Worm (Caenorhabditis elegans): ENCODE data around the gene ZK637.12.

Gene ZK637.12

DNA sequence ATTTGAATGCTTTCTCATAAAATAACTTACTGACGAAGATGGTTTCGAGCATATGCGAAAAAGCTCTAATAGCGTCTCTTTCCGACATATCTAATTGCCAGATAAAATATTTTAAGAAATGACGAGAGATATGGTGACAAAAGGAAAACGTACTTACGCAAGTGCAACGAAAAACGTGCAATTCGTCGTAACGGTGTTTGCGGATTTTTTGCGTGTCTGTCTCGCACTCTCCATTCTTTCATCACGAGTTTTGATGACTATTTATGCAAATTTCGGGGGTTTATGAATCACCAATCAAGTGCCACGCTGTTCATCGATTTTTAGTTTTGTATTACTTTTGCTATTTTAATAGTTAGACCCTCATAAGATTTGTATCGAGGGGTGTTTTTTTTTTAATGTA, 35.1 kb upstream of the ZK637.12 start, which contains the start of gene ZK637.14 (continued):
- peak; percentile 4 for TF ChIP-seq pax-3 (tag; optimal IDR thresholded peaks at IDR 0.05)
- TF ChIP-seq nhr-71 (tag; optimal IDR thresholded peaks at IDR 0.05) = peak; percentile 67
- TF ChIP-seq blmp-1 (tag; optimal IDR thresholded peaks at IDR 0.05) = no peak
- no peak for TF ChIP-seq lin-14 (GFP tag; optimal IDR thresholded peaks at IDR 0.05)
- no peak for TF ChIP-seq elt-2 (tag; optimal IDR thresholded peaks at IDR 0.05)
- peak; percentile 91 for TF ChIP-seq F16B12.6 (tag; optimal IDR thresholded peaks at IDR 0.05)
- TF ChIP-seq nhr-12 (tag; optimal IDR thresholded peaks at IDR 0.05) = no peak
- no peak for TF ChIP-seq aly-2 (tag; optimal IDR thresholded peaks at IDR 0.05)
- TF ChIP-seq nhr-19 (GFP tag; conservative IDR thresholded peaks at IDR 0.05) = peak; percentile 51

- TF ChIP-seq nhr-85 (tag) (peak; percentile 18), lin-35 (GFP tag; optimal IDR thresholded peaks at IDR 0.05) (no peak)
These were observed 34.1 kb upstream of the ZK637.12 start, which contains the start of gene lnkn-1 for ce11 chrIII:8889931-8890330. Gene lnkn-1, plus strand, starts transcription at chrIII:8890231.

DNA sequence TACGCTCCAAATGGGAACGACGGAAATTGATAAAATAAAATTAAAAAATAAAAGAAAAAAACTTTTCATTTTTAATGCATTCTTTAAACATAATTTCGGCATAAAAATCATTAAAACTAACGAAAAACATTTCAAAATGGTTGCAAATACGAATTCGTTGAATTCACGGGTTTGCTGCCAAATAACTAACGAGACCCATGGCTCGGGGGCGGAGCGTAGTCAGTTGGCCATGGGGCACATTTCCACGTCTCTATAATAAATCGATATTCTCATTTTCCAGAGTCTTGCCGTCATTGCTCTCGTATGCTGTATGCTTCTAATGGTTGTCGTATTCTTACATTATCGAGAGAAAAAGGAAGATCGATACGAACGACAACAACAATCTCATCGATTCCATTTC, 30.6 kb upstream of the ZK637.12 start, which contains the start of gene ZK637.4:
ZK637.4 (plus strand) TSS at position 301 of the 400 bp plus-strand sequence.
- no peak for TF ChIP-seq pag-3 (tag; optimal IDR thresholded peaks at IDR 0.05; ENCODE audit: borderline replicate concordance, insufficient read depth)
- TF ChIP-seq skn-1 (tag; optimal IDR thresholded peaks at IDR 0.05) = no peak
- TF ChIP-seq ets-5 (GFP tag; IDR thresholded peaks at IDR 0.05) = no peak
- no peak for TF ChIP-seq nhr-28 (tag; optimal IDR thresholded peaks at IDR 0.05)
- TF ChIP-seq nhr-76 (tag; optimal IDR thresholded peaks at IDR 0.05) = no peak
- no peak for TF ChIP-seq irx-1 (tag; optimal IDR thresholded peaks at IDR 0.05)
- no peak for TF ChIP-seq nhr-71 (tag; optimal IDR thresholded peaks at IDR 0.05)
- no peak for TF ChIP-seq C34B4.2 (tag; optimal IDR thresholded peaks at IDR 0.05)
- TF ChIP-seq hpl-2 (GFP tag; optimal IDR thresholded peaks at IDR 0.05) = no peak
- TF ChIP-seq nhr-90 (tag; optimal IDR thresholded peaks at IDR 0.05; ENCODE audit: poor library complexity) = no peak
- TF ChIP-seq lin-14 (GFP tag; optimal IDR thresholded peaks at IDR 0.05) = no peak
- TF ChIP-seq nhr-237 (tag; optimal IDR thresholded peaks at IDR 0.05) = no peak
- no peak for TF ChIP-seq fkh-10 (GFP tag; optimal IDR thresholded peaks at IDR 0.05)
- TF ChIP-seq lin-39 (tag; optimal IDR thresholded peaks at IDR 0.05) = no peak
- no peak for TF ChIP-seq lin-13 (GFP tag; optimal IDR thresholded peaks at IDR 0.05)
- no peak for TF ChIP-seq jun-1 (tag; optimal IDR thresholded peaks at IDR 0.05)

ce11 chrIII:8894782-8895181, 29.3 kb upstream of the ZK637.12 start, which contains the start of gene asna-1:
Gene asna-1, plus strand, starts transcription at chrIII:8895082.
- TF ChIP-seq ceh-88 (GFP tag; IDR thresholded peaks at IDR 0.05) (no peak), mef-2 (tag; optimal IDR thresholded peaks at IDR 0.05) (no peak), dpl-1 (GFP tag; optimal IDR thresholded peaks at IDR 0.05) (no peak), fkh-10 (GFP tag; optimal IDR thresholded peaks at IDR 0.05) (no peak), rnt-1 (tag; optimal IDR thresholded peaks at IDR 0.05) (no peak), lin-13 (GFP tag; optimal IDR thresholded peaks at IDR 0.05) (no peak), C04F5.9 (tag; optimal IDR thresholded peaks at IDR 0.05) (no peak)

- peak; percentile 61 for TF ChIP-seq nhr-19 (GFP tag; conservative IDR thresholded peaks at IDR 0.05)
- no peak for TF ChIP-seq lin-14 (GFP tag; optimal IDR thresholded peaks at IDR 0.05)
- peak; percentile 51 for TF ChIP-seq isw-1 (GFP tag; IDR thresholded peaks at IDR 0.05)
- no peak for TF ChIP-seq ets-5 (GFP tag; IDR thresholded peaks at IDR 0.05)
- no peak for TF ChIP-seq fos-1 (tag; optimal IDR thresholded peaks at IDR 0.05)
- no peak for TF ChIP-seq efl-3 (GFP tag; optimal IDR thresholded peaks at IDR 0.05)
- no peak for TF ChIP-seq F16B12.6 (tag; optimal IDR thresholded peaks at IDR 0.05)
- TF ChIP-seq C34B4.2 (tag; optimal IDR thresholded peaks at IDR 0.05) = no peak
- TF ChIP-seq lin-13 (GFP tag; optimal IDR thresholded peaks at IDR 0.05) = peak; percentile 18
- TF ChIP-seq egl-13 (tag; optimal IDR thresholded peaks at IDR 0.05) = no peak
- peak; percentile 38 for TF ChIP-seq xbp-1 (tag; optimal IDR thresholded peaks at IDR 0.05)
- TF ChIP-seq skn-1 (tag; optimal IDR thresholded peaks at IDR 0.05) = peak; percentile 50
- TF ChIP-seq rnt-1 (tag; optimal IDR thresholded peaks at IDR 0.05) = no peak
- TF ChIP-seq ceh-8 (GFP tag; optimal IDR thresholded peaks at IDR 0.05) = no peak
- TF ChIP-seq lsy-2 (tag; optimal IDR thresholded peaks at IDR 0.05) = peak; percentile 79 to 93
- TF ChIP-seq hlh-17 (GFP tag; optimal IDR thresholded peaks at IDR 0.05; ENCODE audit: borderline replicate concordance) = no peak
- peak; percentile 13 for TF ChIP-seq C16A3.4 (tag; optimal IDR thresholded peaks at IDR 0.05)
- no peak for TF ChIP-seq egl-27 (tag; optimal IDR thresholded peaks at IDR 0.05)
- TF ChIP-seq lin-35 (GFP tag; optimal IDR thresholded peaks at IDR 0.05) = peak; percentile 76 to 89
- TF ChIP-seq nhr-12 (tag; optimal IDR thresholded peaks at IDR 0.05) = no peak
- TF ChIP-seq swsn-7 (tag; optimal IDR thresholded peaks at IDR 0.05) = peak; percentile 46
- no peak for TF ChIP-seq ama-1 (optimal IDR thresholded peaks at IDR 0.05)
- no peak for TF ChIP-seq alr-1 (tag; optimal IDR thresholded peaks at IDR 0.05; ENCODE audit: borderline replicate concordance)
- peak; percentile 12 for TF ChIP-seq tbx-2 (tag; optimal IDR thresholded peaks at IDR 0.05)
- peak; percentile 93 for TF ChIP-seq C04F5.9 (tag; optimal IDR thresholded peaks at IDR 0.05)
- TF ChIP-seq pax-3 (tag; optimal IDR thresholded peaks at IDR 0.05) = no peak
These were observed 24.3 kb upstream of the ZK637.12 start for ce11 chrIII:8899767-8900166.

All from whole organism, L1 larva.